Worm (Caenorhabditis elegans): ENCODE measurements around the gene tap-1.

Gene tap-1

ce11 chrX:14549709-14550199 lies 39.7 kb upstream of the tap-1 start, which contains the start of gene ram-5:
Gene ram-5 (plus strand): TSS chrX:14550149.
- no peak for TF ChIP-seq ceh-14 (tag; optimal IDR thresholded peaks at IDR 0.05)
- no peak for TF ChIP-seq sox-2 (GFP tag; IDR thresholded peaks at IDR 0.05)
- no peak for TF ChIP-seq elt-4 (tag; optimal IDR thresholded peaks at IDR 0.05)
- TF ChIP-seq ama-1 (optimal IDR thresholded peaks at IDR 0.05): no peak
- no peak for TF ChIP-seq unc-42 (tag; optimal IDR thresholded peaks at IDR 0.05)
- no peak for TF ChIP-seq ref-2 (tag; optimal IDR thresholded peaks at IDR 0.05)
- TF ChIP-seq hlh-30 (tag; optimal IDR thresholded peaks at IDR 0.05; ENCODE audit: insufficient read depth): no peak

ce11 chrX:14556403-14556802 lies 33.0 kb upstream of the tap-1 start:
- TF ChIP-seq fkh-10 (GFP tag; optimal IDR thresholded peaks at IDR 0.05) (no peak), zip-5 (tag; optimal IDR thresholded peaks at IDR 0.05) (no peak), eyg-1 (tag; optimal IDR thresholded peaks at IDR 0.05) (no peak), hlh-13 (GFP tag; optimal IDR thresholded peaks at IDR 0.05) (no peak)

ce11 chrX:14557352-14557935 lies 32.0 kb upstream of the tap-1 start:
- TF ChIP-seq ztf-16 (tag; optimal IDR thresholded peaks at IDR 0.05) (no peak), ref-2 (tag; optimal IDR thresholded peaks at IDR 0.05) (peak; percentile 48), dve-1 (tag; optimal IDR thresholded peaks at IDR 0.05) (no peak), pha-4 (tag; optimal IDR thresholded peaks at IDR 0.05) (no peak), ceh-24 (tag; optimal IDR thresholded peaks at IDR 0.05) (no peak), gmeb-2 (tag; optimal IDR thresholded peaks at IDR 0.05) (no peak), ceh-31 (tag; optimal IDR thresholded peaks at IDR 0.05) (peak; percentile 45), unc-55 (GFP tag; optimal IDR thresholded peaks at IDR 0.05) (peak; percentile 66), unc-42 (tag; optimal IDR thresholded peaks at IDR 0.05) (peak; percentile 42), lin-11 (tag; optimal IDR thresholded peaks at IDR 0.05) (no peak), hlh-6 (tag; optimal IDR thresholded peaks at IDR 0.05) (peak; percentile 52), pax-1 (tag; optimal IDR thresholded peaks at IDR 0.05) (no peak), ceh-18 (tag; optimal IDR thresholded peaks at IDR 0.05) (peak; percentile 82), fax-1 (tag; optimal IDR thresholded peaks at IDR 0.05) (no peak), eyg-1 (tag; optimal IDR thresholded peaks at IDR 0.05) (no peak), sox-4 (tag; optimal IDR thresholded peaks at IDR 0.05) (no peak), F13H6.1 (tag; optimal IDR thresholded peaks at IDR 0.05) (peak; percentile 31), tbx-2 (tag; optimal IDR thresholded peaks at IDR 0.05) (peak; percentile 53), syd-9 (tag; optimal IDR thresholded peaks at IDR 0.05) (peak; percentile 49), unc-3 (GFP tag; conservative IDR thresholded peaks at IDR 0.05) (no peak), unc-3 (tag; optimal IDR thresholded peaks at IDR 0.05) (no peak), dmd-4 (tag; optimal IDR thresholded peaks at IDR 0.05; ENCODE audit: borderline replicate concordance) (no peak), zip-5 (tag; optimal IDR thresholded peaks at IDR 0.05) (no peak), ceh-34 (tag; optimal IDR thresholded peaks at IDR 0.05) (peak; percentile 8), ceh-2 (tag; optimal IDR thresholded peaks at IDR 0.05) (no peak), che-1 (tag; optimal IDR thresholded peaks at IDR 0.05) (no peak), pqm-1 (tag; optimal IDR thresholded peaks at IDR 0.05) (no peak), hlh-30 (tag; optimal IDR thresholded peaks at IDR 0.05; ENCODE audit: insufficient read depth) (no peak), hlh-8 (tag; optimal IDR thresholded peaks at IDR 0.05) (no peak), pros-1 (tag; optimal IDR thresholded peaks at IDR 0.05) (no peak), nhr-232 (tag; optimal IDR thresholded peaks at IDR 0.05) (no peak), ceh-48 (tag; optimal IDR thresholded peaks at IDR 0.05) (peak; percentile 32), sdc-2 (tag; optimal IDR thresholded peaks at IDR 0.05) (no peak), ceh-14 (tag; optimal IDR thresholded peaks at IDR 0.05) (peak; percentile 4), nfya-1 (tag; optimal IDR thresholded peaks at IDR 0.05) (peak; percentile 45), ceh-6 (GFP tag; optimal IDR thresholded peaks at IDR 0.05) (no peak)
